Fruit fly (Drosophila melanogaster): ENCODE results near the gene Rpt4.

Rpt4 gene

DNA sequence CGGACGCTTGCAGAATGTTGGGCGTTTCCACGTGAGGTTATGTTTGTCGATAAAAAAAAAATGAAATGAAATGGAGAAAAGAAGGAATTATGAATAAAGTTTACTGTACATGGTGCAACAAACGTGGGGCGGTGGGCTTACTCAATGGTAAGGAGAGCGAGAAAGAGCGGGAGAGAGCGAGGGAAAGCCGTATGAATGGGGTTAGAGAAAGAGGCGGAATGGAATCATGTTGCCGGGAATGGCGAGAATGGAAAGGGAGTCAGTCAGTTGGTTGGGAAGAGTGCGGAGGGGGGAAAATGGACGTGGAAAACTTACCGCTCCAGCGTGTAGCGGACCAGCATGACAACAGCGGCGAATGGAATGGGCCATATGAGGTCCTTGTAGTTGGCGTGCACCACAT, 25.0 kb downstream of the Rpt4 start:
- no peak for TF ChIP-seq CG17806 (tag; optimal IDR thresholded peaks at IDR 0.05)
- peak; percentile 31; the same call in 1 of the 3 replicates for TF ChIP-seq CG4496 (GFP tag; IDR thresholded peaks at IDR 0.05)

DNA sequence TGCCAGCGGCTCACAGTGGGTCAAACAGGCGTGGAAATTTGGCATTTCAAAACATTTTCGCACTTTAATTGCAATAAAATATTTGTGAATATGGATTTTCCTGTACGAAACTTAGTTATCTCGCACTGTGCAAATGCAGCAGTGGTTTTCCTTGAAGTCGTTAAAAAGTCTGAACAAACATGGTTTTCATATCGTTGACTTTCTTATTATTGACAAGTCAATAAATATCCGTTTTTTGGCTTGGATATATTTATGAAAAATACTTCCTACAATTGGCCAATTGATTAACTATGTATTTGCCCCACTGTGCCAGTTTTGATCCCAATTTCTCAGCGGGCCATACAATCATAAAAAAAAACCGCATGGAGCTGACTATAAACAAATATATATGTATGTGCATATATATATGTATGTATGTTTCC, 25.6 kb downstream of the Rpt4 start:
- TF ChIP-seq CG14655 (GFP tag; optimal IDR thresholded peaks at IDR 0.05) (peak; percentile 93), CG15710 (tag; optimal IDR thresholded peaks at IDR 0.05) (peak; percentile 86), EcR (GFP tag; optimal IDR thresholded peaks at IDR 0.05) (no peak), Snoo (tag; optimal IDR thresholded peaks at IDR 0.05) (peak; percentile 85), Pif1B (GFP tag; optimal IDR thresholded peaks at IDR 0.05) (peak; percentile 91), CG12605 (GFP tag; IDR thresholded peaks at IDR 0.05) (peak; percentile 85), rn (GFP tag; IDR thresholded peaks at IDR 0.05) (peak; percentile 75; the same call in 1 of the 2 replicates), CG13204 (GFP tag; optimal IDR thresholded peaks at IDR 0.05) (peak; percentile 52), CG8301 (tag; optimal IDR thresholded peaks at IDR 0.05) (peak; percentile 89), fd96Ca (GFP tag; IDR thresholded peaks at IDR 0.05) (peak; percentile 96), CG9948 (tag; optimal IDR thresholded peaks at IDR 0.05) (peak; percentile 89), Ets98B (GFP tag; IDR thresholded peaks at IDR 0.05) (peak; percentile 88), D1 (tag; optimal IDR thresholded peaks at IDR 0.05) (no peak), CG17806 (tag; optimal IDR thresholded peaks at IDR 0.05) (peak; percentile 84), CG4496 (GFP tag; IDR thresholded peaks at IDR 0.05) (peak; percentile 92), CG34367 (tag; optimal IDR thresholded peaks at IDR 0.05) (peak; percentile 84), CG32121 (GFP tag; IDR thresholded peaks at IDR 0.05) (peak; percentile 95), Pif1A (GFP tag; optimal IDR thresholded peaks at IDR 0.05) (peak; percentile 96), gl (tag; optimal IDR thresholded peaks at IDR 0.05) (peak; percentile 59), CG10348 (GFP tag; IDR thresholded peaks at IDR 0.05) (peak; percentile 82), CG8159 (tag; optimal IDR thresholded peaks at IDR 0.05) (peak; percentile 88)

DNA sequence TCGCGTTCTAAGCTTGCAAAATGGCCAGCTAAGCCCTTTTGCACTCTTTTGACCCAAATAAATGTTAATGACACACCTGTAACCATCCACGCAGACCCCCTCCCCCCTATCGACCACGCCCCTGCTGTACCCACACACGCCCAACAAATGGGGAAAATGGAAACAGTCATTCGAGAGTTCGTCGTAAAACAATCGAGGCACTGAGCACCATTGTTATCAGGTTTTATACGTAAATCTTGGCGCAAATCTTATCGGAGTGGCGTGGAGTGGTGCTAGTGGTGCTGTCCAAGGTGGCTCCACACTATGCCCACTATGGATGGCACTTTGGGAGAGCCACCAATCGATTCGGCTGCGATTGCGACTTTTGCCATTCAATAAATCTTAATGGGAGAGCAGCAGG, 26.6 kb downstream of the Rpt4 start:
- TF ChIP-seq CG9948 (tag; optimal IDR thresholded peaks at IDR 0.05): no peak
- no peak for TF ChIP-seq CG10348 (GFP tag; IDR thresholded peaks at IDR 0.05)
- TF ChIP-seq CG34367 (tag; optimal IDR thresholded peaks at IDR 0.05): no peak
- no peak for TF ChIP-seq CG13204 (GFP tag; optimal IDR thresholded peaks at IDR 0.05)
- TF ChIP-seq gl (tag; optimal IDR thresholded peaks at IDR 0.05): no peak
- no peak for TF ChIP-seq Pif1B (GFP tag; optimal IDR thresholded peaks at IDR 0.05)
- TF ChIP-seq EcR (GFP tag; optimal IDR thresholded peaks at IDR 0.05): no peak
- TF ChIP-seq D1 (tag; optimal IDR thresholded peaks at IDR 0.05): no peak
- no peak for TF ChIP-seq CG8301 (tag; optimal IDR thresholded peaks at IDR 0.05)
- TF ChIP-seq CG14655 (GFP tag; optimal IDR thresholded peaks at IDR 0.05): no peak
- TF ChIP-seq rn (GFP tag; IDR thresholded peaks at IDR 0.05): no peak
- TF ChIP-seq fd96Ca (GFP tag; IDR thresholded peaks at IDR 0.05): no peak
- no peak for TF ChIP-seq CG15710 (tag; optimal IDR thresholded peaks at IDR 0.05)
- no peak for TF ChIP-seq Snoo (tag; optimal IDR thresholded peaks at IDR 0.05)
- no peak for TF ChIP-seq CG12605 (GFP tag; IDR thresholded peaks at IDR 0.05)
- TF ChIP-seq CG17806 (tag; optimal IDR thresholded peaks at IDR 0.05): no peak
- TF ChIP-seq CG4496 (GFP tag; IDR thresholded peaks at IDR 0.05): no peak
- TF ChIP-seq Ets98B (GFP tag; IDR thresholded peaks at IDR 0.05): no peak
- no peak for TF ChIP-seq CG8159 (tag; optimal IDR thresholded peaks at IDR 0.05)

DNA sequence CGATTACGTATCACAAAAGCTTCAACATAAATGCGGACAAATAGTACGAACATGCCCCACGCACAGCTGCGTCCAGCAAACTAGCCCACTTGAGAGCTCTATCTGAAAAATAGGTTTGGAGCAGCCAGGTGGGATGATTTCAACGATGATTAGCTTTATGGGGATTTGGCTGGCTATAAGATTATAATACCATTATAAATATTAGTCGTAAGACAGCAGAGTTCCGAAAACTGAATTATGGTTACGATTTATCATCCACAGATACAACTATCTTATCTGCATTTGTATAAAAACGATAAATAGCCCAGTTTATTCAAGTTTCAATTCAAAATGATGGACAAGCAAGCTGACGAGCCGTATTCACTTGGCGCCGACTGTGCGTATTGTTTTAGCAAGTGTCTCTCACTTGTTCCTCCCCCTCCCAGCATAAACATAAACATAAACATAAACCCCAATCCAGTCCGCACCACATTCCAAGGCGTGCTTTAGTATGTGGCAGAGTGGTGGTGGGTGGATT, 27.4 kb downstream of the Rpt4 start:
- TF ChIP-seq CG10348 (GFP tag; IDR thresholded peaks at IDR 0.05) (no peak), CG12605 (GFP tag; IDR thresholded peaks at IDR 0.05) (no peak), CG15710 (tag; optimal IDR thresholded peaks at IDR 0.05) (peak; percentile 32), gl (tag; optimal IDR thresholded peaks at IDR 0.05) (no peak), rn (GFP tag; IDR thresholded peaks at IDR 0.05) (0 out of 2 replicates have a peak, but pooled peaks have one; percentile 15), CG32121 (GFP tag; IDR thresholded peaks at IDR 0.05) (peak; percentile 69), CG14655 (GFP tag; optimal IDR thresholded peaks at IDR 0.05) (no peak), D1 (tag; optimal IDR thresholded peaks at IDR 0.05) (no peak), CG4496 (GFP tag; IDR thresholded peaks at IDR 0.05) (no peak), EcR (GFP tag; optimal IDR thresholded peaks at IDR 0.05) (no peak), CG8301 (tag; optimal IDR thresholded peaks at IDR 0.05) (peak; percentile 57), Ets98B (GFP tag; IDR thresholded peaks at IDR 0.05) (peak; percentile 25; the same call in 1 of the 2 replicates), CG34367 (tag; optimal IDR thresholded peaks at IDR 0.05) (peak; percentile 16), CG13204 (GFP tag; optimal IDR thresholded peaks at IDR 0.05) (no peak), fd96Ca (GFP tag; IDR thresholded peaks at IDR 0.05) (0 out of 3 replicates have a peak, but pooled peaks have one; percentile 48), Pif1B (GFP tag; optimal IDR thresholded peaks at IDR 0.05) (no peak), CG9948 (tag; optimal IDR thresholded peaks at IDR 0.05) (peak; percentile 39), Pif1A (GFP tag; optimal IDR thresholded peaks at IDR 0.05) (peak; percentile 14), CG8159 (tag; optimal IDR thresholded peaks at IDR 0.05) (peak; percentile 32), CG17806 (tag; optimal IDR thresholded peaks at IDR 0.05) (peak; percentile 21), Snoo (tag; optimal IDR thresholded peaks at IDR 0.05) (no peak)

DNA sequence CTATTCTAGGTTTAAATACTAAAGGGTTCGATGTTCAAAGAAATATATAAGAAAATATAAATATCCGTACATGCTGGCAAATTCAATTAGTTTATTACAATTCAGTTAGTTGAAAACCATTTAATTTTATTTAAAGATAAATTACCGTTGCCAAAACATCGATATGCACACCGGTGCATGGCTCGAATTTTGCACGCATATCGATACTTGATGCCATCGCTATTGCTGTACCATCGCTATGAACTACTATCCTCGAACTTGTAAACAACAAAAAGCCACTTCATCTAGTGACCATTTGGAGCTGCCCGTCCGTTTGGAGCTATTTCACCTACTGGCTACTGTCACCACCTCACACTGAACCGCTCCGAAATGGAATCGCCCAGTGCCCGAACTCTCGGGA, 30.1 kb downstream of the Rpt4 start, which contains the start of gene Josd:
TSS of gene Josd (plus strand) at position 270 of the 400 bp plus-strand sequence.
- TF ChIP-seq CG13204 (GFP tag; optimal IDR thresholded peaks at IDR 0.05) (no peak), Pif1B (GFP tag; optimal IDR thresholded peaks at IDR 0.05) (no peak), CG32121 (GFP tag; IDR thresholded peaks at IDR 0.05) (no peak), Ets98B (GFP tag; IDR thresholded peaks at IDR 0.05) (no peak), EcR (GFP tag; optimal IDR thresholded peaks at IDR 0.05) (no peak), CG14655 (GFP tag; optimal IDR thresholded peaks at IDR 0.05) (no peak), CG10348 (GFP tag; IDR thresholded peaks at IDR 0.05) (no peak), CG4496 (GFP tag; IDR thresholded peaks at IDR 0.05) (no peak), gl (tag; optimal IDR thresholded peaks at IDR 0.05) (no peak), CG9948 (tag; optimal IDR thresholded peaks at IDR 0.05) (no peak), CG12605 (GFP tag; IDR thresholded peaks at IDR 0.05) (no peak), Pif1A (GFP tag; optimal IDR thresholded peaks at IDR 0.05) (no peak), Snoo (tag; optimal IDR thresholded peaks at IDR 0.05) (no peak), CG8159 (tag; optimal IDR thresholded peaks at IDR 0.05) (no peak), fd96Ca (GFP tag; IDR thresholded peaks at IDR 0.05) (no peak)

All from whole organism, pupa.